Worm (Caenorhabditis elegans): ENCODE data around the gene athp-2.

The athp-2 gene

DNA sequence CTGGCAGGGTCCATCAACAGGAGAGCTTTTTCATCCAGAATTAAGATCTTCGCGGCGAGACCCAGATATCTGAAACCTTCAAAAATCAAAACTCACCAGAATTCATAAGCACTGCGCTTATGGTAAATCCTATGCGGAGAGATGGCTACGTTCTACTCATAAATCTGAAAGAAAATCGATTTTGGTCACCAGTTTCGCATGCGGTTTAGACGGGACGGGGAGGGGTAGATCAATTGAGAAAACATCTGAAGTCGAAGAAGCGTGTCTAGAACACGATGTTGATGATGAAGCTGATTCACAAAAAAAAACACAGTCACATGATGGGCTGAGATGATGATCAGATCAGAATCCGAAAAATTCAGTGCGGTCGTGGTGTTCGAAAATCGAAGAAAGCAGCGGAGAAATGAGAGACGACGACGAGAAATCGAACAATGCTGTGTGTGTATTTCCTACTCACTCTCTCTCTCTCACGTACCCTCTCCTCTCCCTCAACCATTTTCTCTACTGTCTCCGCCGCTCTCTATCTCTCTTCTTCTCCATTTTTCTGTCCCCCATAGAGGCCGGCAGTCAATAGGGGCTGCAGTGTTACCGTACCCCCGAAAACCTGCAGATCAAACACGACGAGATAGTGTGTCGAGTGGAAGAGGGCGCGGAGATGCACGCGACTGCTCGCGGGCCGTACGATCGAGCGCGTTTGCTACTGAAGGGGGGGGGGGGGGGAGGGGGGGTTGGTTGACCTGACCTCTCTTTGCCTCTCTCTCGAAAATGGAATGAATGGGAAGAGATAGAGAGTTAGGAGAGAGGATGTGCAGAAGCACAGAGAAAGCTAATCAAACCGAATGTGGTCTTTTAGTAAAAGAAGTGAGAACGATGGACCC lies 36.6 kb downstream of the athp-2 start, which contains the start of gene ntl-2:
ntl-2 (minus strand) TSS at position 171 of the 878 bp plus-strand sequence.
- TF ChIP-seq ceh-43 (GFP tag; optimal IDR thresholded peaks at IDR 0.05) (peak; percentile 79), unc-39 (tag; optimal IDR thresholded peaks at IDR 0.05) (peak; percentile 10), snpc-4 (tag; optimal IDR thresholded peaks at IDR 0.05) (no peak), blmp-1 (tag; optimal IDR thresholded peaks at IDR 0.05) (no peak), sptf-1 (tag; optimal IDR thresholded peaks at IDR 0.05) (peak; percentile 95), drap-1 (GFP tag; optimal IDR thresholded peaks at IDR 0.05) (peak; percentile 93), ztf-11 (tag; optimal IDR thresholded peaks at IDR 0.05) (peak; percentile 74), nhr-28 (tag; optimal IDR thresholded peaks at IDR 0.05) (no peak), hlh-1 (tag; optimal IDR thresholded peaks at IDR 0.05) (peak; percentile 78), mls-2 (tag; optimal IDR thresholded peaks at IDR 0.05) (peak; percentile 95), cnd-1 (tag; optimal IDR thresholded peaks at IDR 0.05) (peak; percentile 88), sem-2 (GFP tag; optimal IDR thresholded peaks at IDR 0.05) (peak; percentile 57), nhr-237 (tag; optimal IDR thresholded peaks at IDR 0.05) (peak; percentile 91), nhr-12 (tag; optimal IDR thresholded peaks at IDR 0.05) (no peak), elt-3 (tag; optimal IDR thresholded peaks at IDR 0.05) (peak; percentile 77), nhr-2 (tag; optimal IDR thresholded peaks at IDR 0.05) (peak; percentile 26), tbx-8 (GFP tag; optimal IDR thresholded peaks at IDR 0.05) (no peak), ceh-39 (tag; optimal IDR thresholded peaks at IDR 0.05) (peak; percentile 94), unc-62 (GFP tag; optimal IDR thresholded peaks at IDR 0.05) (peak; percentile 85), elt-1 (tag; optimal IDR thresholded peaks at IDR 0.05; ENCODE audit: borderline replicate concordance, insufficient read depth) (no peak), mab-5 (tag; optimal IDR thresholded peaks at IDR 0.05) (peak; percentile 53), lin-32 (GFP tag; optimal IDR thresholded peaks at IDR 0.05) (peak; percentile 12), lsy-2 (tag; optimal IDR thresholded peaks at IDR 0.05) (peak; percentile 97), mep-1 (tag; optimal IDR thresholded peaks at IDR 0.05) (peak; percentile 75), nhr-76 (tag; optimal IDR thresholded peaks at IDR 0.05) (no peak), ham-2 (GFP tag; optimal IDR thresholded peaks at IDR 0.05) (peak; percentile 92), flh-1 (GFP tag; optimal IDR thresholded peaks at IDR 0.05) (no peak), bed-3 (GFP tag; optimal IDR thresholded peaks at IDR 0.05) (peak; percentile 49), pha-4 (tag; optimal IDR thresholded peaks at IDR 0.05) (peak; percentile 95), M03D4.4 (tag; optimal IDR thresholded peaks at IDR 0.05) (peak; percentile 84), ceh-83 (GFP tag; optimal IDR thresholded peaks at IDR 0.05) (peak; percentile 62), unc-120 (tag; optimal IDR thresholded peaks at IDR 0.05; ENCODE audit: poor library complexity, severe bottlenecking) (peak; percentile 88), zip-8 (tag; optimal IDR thresholded peaks at IDR 0.05) (no peak), lin-13 (tag; optimal IDR thresholded peaks at IDR 0.05) (peak; percentile 95), ces-1 (GFP tag; optimal IDR thresholded peaks at IDR 0.05) (peak; percentile 85)

DNA sequence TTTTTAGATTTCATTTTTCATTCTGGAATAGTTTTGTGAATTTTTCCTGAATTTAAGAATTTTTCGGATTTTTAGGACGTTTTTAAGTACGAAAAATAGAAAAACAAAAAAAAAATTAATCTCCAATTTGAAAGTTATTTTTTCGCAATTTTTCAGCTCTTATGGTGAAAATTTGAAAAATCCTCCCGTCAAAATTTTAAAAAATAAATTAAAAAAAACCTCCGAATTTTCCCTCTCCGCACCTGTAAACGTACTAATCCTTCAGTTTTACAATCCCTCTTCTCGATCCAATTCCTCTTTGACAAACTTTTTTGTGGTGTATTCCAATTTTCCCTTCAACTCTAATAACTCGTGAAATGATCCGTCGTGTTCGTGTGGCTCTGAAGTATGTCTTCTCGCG lies 38.2 kb downstream of the athp-2 start, which contains the start of gene B0286.1:
B0286.1 (plus strand) TSS at position 301 of the 400 bp plus-strand sequence.
- TF ChIP-seq sem-2 (GFP tag; optimal IDR thresholded peaks at IDR 0.05) (no peak), M03D4.4 (tag; optimal IDR thresholded peaks at IDR 0.05) (no peak)

DNA sequence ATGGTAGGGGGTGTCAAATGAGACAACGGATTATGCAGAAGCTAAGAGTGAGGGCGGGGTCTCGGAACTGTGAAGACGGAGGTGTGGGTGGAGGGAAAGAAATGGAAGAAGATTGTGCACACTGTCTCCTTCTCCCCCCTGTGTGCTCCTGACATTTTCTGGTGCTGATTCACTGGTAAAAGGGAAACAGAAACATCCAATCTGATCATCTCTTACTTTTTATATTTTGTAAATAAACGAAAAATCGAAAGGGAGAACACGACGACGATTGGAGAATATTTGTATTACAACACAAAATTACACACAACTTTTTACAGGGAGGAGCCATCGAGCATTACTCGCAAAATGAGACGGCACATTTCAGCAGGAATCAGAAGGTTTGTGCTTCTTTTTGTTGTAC lies 43.3 kb downstream of the athp-2 start, which contains the start of gene fkh-6:
fkh-6 (minus strand) TSS at position 101 of the 400 bp plus-strand sequence.
- TF ChIP-seq ztf-11 (tag; optimal IDR thresholded peaks at IDR 0.05): no peak
- TF ChIP-seq tbx-8 (GFP tag; optimal IDR thresholded peaks at IDR 0.05): no peak
- no peak for TF ChIP-seq nhr-28 (tag; optimal IDR thresholded peaks at IDR 0.05)
- TF ChIP-seq sptf-1 (tag; optimal IDR thresholded peaks at IDR 0.05): no peak
- TF ChIP-seq nhr-12 (tag; optimal IDR thresholded peaks at IDR 0.05): no peak
- TF ChIP-seq zip-8 (tag; optimal IDR thresholded peaks at IDR 0.05): no peak
- no peak for TF ChIP-seq mep-1 (tag; optimal IDR thresholded peaks at IDR 0.05)
- no peak for TF ChIP-seq ceh-43 (GFP tag; optimal IDR thresholded peaks at IDR 0.05)
- TF ChIP-seq snpc-4 (tag; optimal IDR thresholded peaks at IDR 0.05): no peak
- TF ChIP-seq bed-3 (GFP tag; optimal IDR thresholded peaks at IDR 0.05): no peak
- TF ChIP-seq lsy-2 (tag; optimal IDR thresholded peaks at IDR 0.05): no peak
